Worm (Caenorhabditis elegans): ENCODE measurements around the gene smim-14.

Gene smim-14

DNA sequence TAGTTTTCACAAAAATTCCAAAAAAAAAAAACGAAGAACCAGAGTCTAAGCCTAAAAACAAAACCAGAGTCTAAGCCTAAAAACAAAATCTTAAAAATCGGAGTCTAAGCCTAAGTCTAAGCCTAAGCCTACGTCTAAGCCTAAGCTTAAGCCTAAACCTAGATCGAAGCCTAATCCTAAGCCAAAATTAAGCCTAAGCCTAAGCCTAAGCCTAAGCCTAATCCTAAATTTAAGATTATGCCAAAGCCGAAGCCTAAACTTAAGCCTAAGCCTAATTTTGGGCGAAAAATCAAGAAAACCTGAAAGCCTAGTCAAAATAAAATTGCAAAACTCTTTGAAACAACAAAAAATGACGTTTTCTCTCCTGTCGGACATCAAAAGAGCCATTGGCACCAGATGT lies 7.8 kb upstream of the smim-14 start:
- TF ChIP-seq vab-15 (tag; optimal IDR thresholded peaks at IDR 0.05) (no peak), lin-39 (tag; optimal IDR thresholded peaks at IDR 0.05) (no peak), unc-86 (tag; optimal IDR thresholded peaks at IDR 0.05) (no peak), sptf-1 (tag; optimal IDR thresholded peaks at IDR 0.05) (no peak), ztf-11 (tag; optimal IDR thresholded peaks at IDR 0.05) (no peak), nhr-77 (tag; optimal IDR thresholded peaks at IDR 0.05) (no peak), dsc-1 (tag; optimal IDR thresholded peaks at IDR 0.05) (no peak), sup-37 (GFP tag; optimal IDR thresholded peaks at IDR 0.05) (no peak), ceh-8 (GFP tag; optimal IDR thresholded peaks at IDR 0.05) (no peak), jun-1 (tag; optimal IDR thresholded peaks at IDR 0.05) (no peak), nhr-84 (tag; optimal IDR thresholded peaks at IDR 0.05) (no peak)

DNA sequence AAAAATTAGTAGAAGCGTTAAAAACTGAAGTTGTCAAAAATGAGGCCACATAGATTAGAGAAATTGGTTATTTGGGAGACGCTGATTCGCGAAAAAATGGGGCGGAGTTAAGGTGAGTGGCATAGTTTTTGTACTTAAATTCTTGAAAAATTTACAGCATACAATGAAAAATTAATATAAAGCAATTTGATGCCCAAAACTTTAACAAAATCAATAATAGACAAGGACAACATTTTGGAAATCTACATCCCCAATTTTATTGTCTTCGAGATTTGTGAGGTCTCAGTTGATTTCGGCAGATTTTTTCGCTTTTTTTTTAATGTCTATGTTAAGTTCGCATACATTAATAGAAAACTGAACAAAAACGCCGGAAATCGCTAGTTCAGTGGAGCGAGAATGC lies 6.7 kb upstream of the smim-14 start:
- peak in 1 of 2 experiments; percentile 50 for TF ChIP-seq lsy-2 (tag; optimal IDR thresholded peaks at IDR 0.05)
- no peak for TF ChIP-seq alr-1 (tag; optimal IDR thresholded peaks at IDR 0.05; ENCODE audit: borderline replicate concordance)
- no peak for TF ChIP-seq egl-27 (tag; optimal IDR thresholded peaks at IDR 0.05)
- peak; percentile 73 for TF ChIP-seq tbx-2 (tag; optimal IDR thresholded peaks at IDR 0.05)
- TF ChIP-seq mab-9 (GFP tag; IDR thresholded peaks at IDR 0.05) = no peak
- no peak for TF ChIP-seq C16A3.4 (tag; optimal IDR thresholded peaks at IDR 0.05)
- no peak for TF ChIP-seq unc-130 (tag; optimal IDR thresholded peaks at IDR 0.05)
- no peak for TF ChIP-seq hlh-4 (tag; optimal IDR thresholded peaks at IDR 0.05)
- no peak for TF ChIP-seq elt-3 (tag; optimal IDR thresholded peaks at IDR 0.05)
- TF ChIP-seq hlh-17 (GFP tag; optimal IDR thresholded peaks at IDR 0.05; ENCODE audit: borderline replicate concordance) = no peak
- peak; percentile 31 for TF ChIP-seq irx-1 (tag; optimal IDR thresholded peaks at IDR 0.05)
- TF ChIP-seq lir-3 (tag; optimal IDR thresholded peaks at IDR 0.05; ENCODE audit: poor library complexity) = peak; percentile 82
- TF ChIP-seq aha-1 (tag; optimal IDR thresholded peaks at IDR 0.05) = no peak
- no peak for TF ChIP-seq nhr-84 (tag; optimal IDR thresholded peaks at IDR 0.05)
- TF ChIP-seq efl-1 (optimal IDR thresholded peaks at IDR 0.05) = peak; percentile 14 to 23
- peak; percentile 14 to 91 for TF ChIP-seq efl-1 (GFP tag; optimal IDR thresholded peaks at IDR 0.05 in 1 of 2)
- no peak for TF ChIP-seq lin-13 (GFP tag; optimal IDR thresholded peaks at IDR 0.05)
- no peak for TF ChIP-seq ama-1 (optimal IDR thresholded peaks at IDR 0.05)
- TF ChIP-seq sup-37 (GFP tag; optimal IDR thresholded peaks at IDR 0.05) = no peak
- no peak for TF ChIP-seq nhr-28 (tag; optimal IDR thresholded peaks at IDR 0.05)
- TF ChIP-seq blmp-1 (tag; optimal IDR thresholded peaks at IDR 0.05) = no peak
- no peak for TF ChIP-seq mdl-1 (tag; optimal IDR thresholded peaks at IDR 0.05)
- peak; percentile 47 for TF ChIP-seq nhr-19 (GFP tag; conservative IDR thresholded peaks at IDR 0.05)
- peak; percentile 78 for TF ChIP-seq fkh-4 (tag; optimal IDR thresholded peaks at IDR 0.05; ENCODE audit: borderline replicate concordance)
- TF ChIP-seq nhr-85 (tag) = peak; percentile 82
- no peak for TF ChIP-seq hpl-2 (GFP tag; optimal IDR thresholded peaks at IDR 0.05)
- TF ChIP-seq egl-13 (tag; optimal IDR thresholded peaks at IDR 0.05) = peak; percentile 65
- TF ChIP-seq snpc-4 (tag; optimal IDR thresholded peaks at IDR 0.05) = no peak
- TF ChIP-seq unc-98 (GFP tag; IDR thresholded peaks at IDR 0.05) = peak; percentile 99
- peak; percentile 24 for TF ChIP-seq rnt-1 (tag; optimal IDR thresholded peaks at IDR 0.05)
- TF ChIP-seq nhr-47 (tag; optimal IDR thresholded peaks at IDR 0.05) = peak; percentile 77
- peak; percentile 48 for TF ChIP-seq snu-23 (GFP tag; optimal IDR thresholded peaks at IDR 0.05)
- peak; percentile 75 for TF ChIP-seq fkh-8 (tag; optimal IDR thresholded peaks at IDR 0.05)
- TF ChIP-seq ces-1 (GFP tag; optimal IDR thresholded peaks at IDR 0.05) = no peak
- TF ChIP-seq ceh-8 (GFP tag; optimal IDR thresholded peaks at IDR 0.05) = no peak
- TF ChIP-seq fkh-10 (GFP tag; optimal IDR thresholded peaks at IDR 0.05) = no peak
- no peak for TF ChIP-seq skn-1 (tag; optimal IDR thresholded peaks at IDR 0.05)
- peak; percentile 59 for TF ChIP-seq nhr-20 (tag; optimal IDR thresholded peaks at IDR 0.05)
- TF ChIP-seq ets-5 (GFP tag; IDR thresholded peaks at IDR 0.05) = no peak
- TF ChIP-seq F16B12.6 (tag; optimal IDR thresholded peaks at IDR 0.05) = no peak
- TF ChIP-seq aly-2 (tag; optimal IDR thresholded peaks at IDR 0.05) = peak; percentile 1
- TF ChIP-seq nhr-90 (tag; optimal IDR thresholded peaks at IDR 0.05; ENCODE audit: poor library complexity) = peak; percentile 86
- TF ChIP-seq ztf-4 (tag; optimal IDR thresholded peaks at IDR 0.05) = no peak
- TF ChIP-seq unc-30 (tag; optimal IDR thresholded peaks at IDR 0.05) = no peak
- TF ChIP-seq C34B4.2 (tag; optimal IDR thresholded peaks at IDR 0.05) = no peak
